Worm (Caenorhabditis elegans): ENCODE data around the gene ZK418.11.

ZK418.11 gene

ce11 chrIII:7141285-7141715 is 41.2 kb downstream of the ZK418.11 start (continued):
- TF ChIP-seq dpl-1 (GFP tag; optimal IDR thresholded peaks at IDR 0.05) = no peak
- no peak for TF ChIP-seq F57A8.1 (GFP tag; optimal IDR thresholded peaks at IDR 0.05)
- TF ChIP-seq K12H6.12 (tag; optimal IDR thresholded peaks at IDR 0.05) = no peak
- no peak for TF ChIP-seq let-526 (GFP tag; IDR thresholded peaks at IDR 0.05)
- no peak for TF ChIP-seq ztf-28 (GFP tag; IDR thresholded peaks at IDR 0.05)
- TF ChIP-seq F52B5.7 (tag; optimal IDR thresholded peaks at IDR 0.05) = peak; percentile 35
- TF ChIP-seq dox-1 (GFP tag; IDR thresholded peaks at IDR 0.05) = peak; percentile 90
- peak; percentile 22 for TF ChIP-seq xnd-1 (tag; optimal IDR thresholded peaks at IDR 0.05)
- TF ChIP-seq pha-4 (tag; optimal IDR thresholded peaks at IDR 0.05) = no peak
- peak; percentile 82 for TF ChIP-seq ama-1 (optimal IDR thresholded peaks at IDR 0.05)
- TF ChIP-seq ama-1 (GFP tag; optimal IDR thresholded peaks at IDR 0.05) = no peak
- no peak for TF ChIP-seq B0035.1 (tag; optimal IDR thresholded peaks at IDR 0.05)
- TF ChIP-seq madf-3 (GFP tag; IDR thresholded peaks at IDR 0.05) = no peak
- TF ChIP-seq nhr-80 (tag; optimal IDR thresholded peaks at IDR 0.05) = peak; percentile 63
- TF ChIP-seq nfya-2 (GFP tag; IDR thresholded peaks at IDR 0.05) = no peak
- 0 out of 2 replicates have a peak, but pooled peaks have one; percentile 31 for TF ChIP-seq hmg-20 (GFP tag; IDR thresholded peaks at IDR 0.05)
- TF ChIP-seq Y53F4B.3 (GFP tag; IDR thresholded peaks at IDR 0.05) = no peak
- TF ChIP-seq nhr-120 (GFP tag; IDR thresholded peaks at IDR 0.05) = no peak
- peak; percentile 13 for TF ChIP-seq T26A5.8 (tag; optimal IDR thresholded peaks at IDR 0.05)
- peak; percentile 40 for TF ChIP-seq F57C9.4 (tag; optimal IDR thresholded peaks at IDR 0.05)
- TF ChIP-seq C17E4.6 (GFP tag; IDR thresholded peaks at IDR 0.05) = peak; percentile 51; the same call in 1 of the 2 replicates
- TF ChIP-seq cebp-2 (GFP tag; IDR thresholded peaks at IDR 0.05) = no peak
- peak; percentile 97 for TF ChIP-seq D2030.7 (GFP tag; IDR thresholded peaks at IDR 0.05)
- peak; percentile 29; the same call in 1 of the 2 replicates for TF ChIP-seq aptf-2 (GFP tag; conservative IDR thresholded peaks at IDR 0.05)
- peak; percentile 47 for TF ChIP-seq athp-1 (tag; optimal IDR thresholded peaks at IDR 0.05)
- TF ChIP-seq F37B4.10 (GFP tag; IDR thresholded peaks at IDR 0.05) = no peak
- TF ChIP-seq rec-8 (tag; optimal IDR thresholded peaks at IDR 0.05) = no peak
- no peak for TF ChIP-seq nhr-90 (tag; optimal IDR thresholded peaks at IDR 0.05)
- TF ChIP-seq gei-17 (GFP tag; optimal IDR thresholded peaks at IDR 0.05) = peak; percentile 49
- TF ChIP-seq egl-18 (GFP tag; IDR thresholded peaks at IDR 0.05) = 0 out of 2 replicates have a peak, but pooled peaks have one; percentile 32
- TF ChIP-seq mcd-1 (GFP tag; IDR thresholded peaks at IDR 0.05) = peak; percentile 65
- TF ChIP-seq snpc-4 (GFP tag; optimal IDR thresholded peaks at IDR 0.05) = peak; percentile 98
- TF ChIP-seq snpc-4 (tag; optimal IDR thresholded peaks at IDR 0.05) = peak; percentile 98 to 100 (median 99)
- TF ChIP-seq Y53G8AR.9 (GFP tag; conservative IDR thresholded peaks at IDR 0.05) = peak; percentile 73
- TF ChIP-seq ztf-3 (GFP tag; optimal IDR thresholded peaks at IDR 0.05) = no peak
- no peak for TF ChIP-seq Y79H2A.3 (GFP tag; conservative IDR thresholded peaks at IDR 0.05)
- peak; percentile 100 for TF ChIP-seq snpc-1.1 (tag; optimal IDR thresholded peaks at IDR 0.05; ENCODE audit: insufficient read depth)
- TF ChIP-seq T07F8.4 (tag; optimal IDR thresholded peaks at IDR 0.05) = no peak
- no peak for TF ChIP-seq ceh-58 (GFP tag; IDR thresholded peaks at IDR 0.05)
- no peak for TF ChIP-seq hlh-12 (tag; optimal IDR thresholded peaks at IDR 0.05)
- TF ChIP-seq unc-130 (GFP tag; optimal IDR thresholded peaks at IDR 0.05) = peak; percentile 37
- TF ChIP-seq pbrm-1 (GFP tag; IDR thresholded peaks at IDR 0.05) = peak; percentile 98
- TF ChIP-seq mes-4 (tag; optimal IDR thresholded peaks at IDR 0.05) = peak; percentile 1
- TF ChIP-seq hlh-26 (GFP tag; conservative IDR thresholded peaks at IDR 0.05) = no peak
- TF ChIP-seq hsf-1 (GFP tag; IDR thresholded peaks at IDR 0.05) = peak; percentile 75
- no peak for TF ChIP-seq ceh-40 (GFP tag; IDR thresholded peaks at IDR 0.05)
- TF ChIP-seq egl-44 (GFP tag; IDR thresholded peaks at IDR 0.05) = 0 out of 2 replicates have a peak, but pooled peaks have one; percentile 18
- peak; percentile 67 for TF ChIP-seq lin-26 (GFP tag; IDR thresholded peaks at IDR 0.05)
- TF ChIP-seq ztf-26 (tag; optimal IDR thresholded peaks at IDR 0.05) = peak; percentile 1
- 0 out of 2 replicates have a peak, but pooled peaks have one; percentile 49 for TF ChIP-seq Y95B8A.8 (GFP tag; IDR thresholded peaks at IDR 0.05)
